Worm (Caenorhabditis elegans): ENCODE data around the gene T26A5.8.

T26A5.8 gene

ce11 chrIII:6421973-6422511 is 40.6 kb downstream of the T26A5.8 start (continued):
- TF ChIP-seq dmd-8 (GFP tag; IDR thresholded peaks at IDR 0.05) (no peak), gei-8 (GFP tag; optimal IDR thresholded peaks at IDR 0.05) (no peak), zfp-3 (GFP tag; conservative IDR thresholded peaks at IDR 0.05) (no peak), hmg-1.1 (GFP tag; IDR thresholded peaks at IDR 0.05) (peak; percentile 60; the same call in 1 of the 2 replicates), hlh-30 (tag; optimal IDR thresholded peaks at IDR 0.05; ENCODE audit: insufficient read depth) (peak; percentile 82), Y105C5A.15 (GFP tag; IDR thresholded peaks at IDR 0.05) (no peak), fos-1 (tag; optimal IDR thresholded peaks at IDR 0.05) (no peak), F26F4.8 (GFP tag; conservative IDR thresholded peaks at IDR 0.05) (no peak), nhr-42 (GFP tag; IDR thresholded peaks at IDR 0.05) (no peak), zfp-2 (tag; optimal IDR thresholded peaks at IDR 0.05) (no peak), rbr-2 (tag; optimal IDR thresholded peaks at IDR 0.05) (no peak), dve-1 (tag; optimal IDR thresholded peaks at IDR 0.05; ENCODE audit: insufficient read depth) (peak; percentile 84), ztf-11 (tag; optimal IDR thresholded peaks at IDR 0.05) (no peak), daf-19 (GFP tag; conservative IDR thresholded peaks at IDR 0.05) (no peak), F49E8.2 (tag; optimal IDR thresholded peaks at IDR 0.05; ENCODE audit: borderline replicate concordance) (no peak), duxl-1 (tag; optimal IDR thresholded peaks at IDR 0.05; ENCODE audit: poor library complexity) (no peak), cey-2 (tag; optimal IDR thresholded peaks at IDR 0.05; ENCODE audit: borderline replicate concordance, insufficient read depth) (peak; percentile 60), ZK337.2 (GFP tag; IDR thresholded peaks at IDR 0.05) (no peak), lin-1 (GFP tag; IDR thresholded peaks at IDR 0.05) (0 out of 2 replicates have a peak, but pooled peaks have one; percentile 15), D1046.2 (GFP tag; IDR thresholded peaks at IDR 0.05) (no peak), unc-39 (tag; optimal IDR thresholded peaks at IDR 0.05) (no peak)

- TF ChIP-seq daf-19 (GFP tag; conservative IDR thresholded peaks at IDR 0.05) (no peak), lin-1 (GFP tag; IDR thresholded peaks at IDR 0.05) (no peak), snpc-4 (tag; optimal IDR thresholded peaks at IDR 0.05) (no peak), nhr-10 (tag; optimal IDR thresholded peaks at IDR 0.05) (peak; percentile 45), ceh-62 (tag; optimal IDR thresholded peaks at IDR 0.05) (no peak), ztf-7 (tag; optimal IDR thresholded peaks at IDR 0.05) (no peak), lin-29 (GFP tag; IDR thresholded peaks at IDR 0.05) (no peak), ceh-32 (tag; optimal IDR thresholded peaks at IDR 0.05; ENCODE audit: poor library complexity) (no peak), aha-1 (tag) (peak; percentile 63), egl-43 (GFP tag; IDR thresholded peaks at IDR 0.05) (no peak), nhr-48 (tag; optimal IDR thresholded peaks at IDR 0.05) (no peak), madf-5 (GFP tag; IDR thresholded peaks at IDR 0.05) (no peak)
Measured at ce11 chrIII:6421473-6421872, 41.2 kb downstream of the T26A5.8 start.

- TF ChIP-seq rbr-2 (tag; optimal IDR thresholded peaks at IDR 0.05), result peak; percentile 84
- TF ChIP-seq aly-2 (tag; optimal IDR thresholded peaks at IDR 0.05), result no peak
- TF ChIP-seq lin-1 (GFP tag; IDR thresholded peaks at IDR 0.05), result peak; percentile 95
- peak; percentile 68 for TF ChIP-seq lin-38 (GFP tag; IDR thresholded peaks at IDR 0.05)
- peak; percentile 54; the same call in 1 of the 2 replicates for TF ChIP-seq nhr-41 (GFP tag; IDR thresholded peaks at IDR 0.05)
- TF ChIP-seq mdt-29 (GFP tag; IDR thresholded peaks at IDR 0.05), result peak; percentile 86
- no peak for TF ChIP-seq ZK546.5 (tag; optimal IDR thresholded peaks at IDR 0.05)
- TF ChIP-seq F26F4.8 (GFP tag; conservative IDR thresholded peaks at IDR 0.05), result no peak
- no peak for TF ChIP-seq ceh-32 (tag; optimal IDR thresholded peaks at IDR 0.05; ENCODE audit: poor library complexity)
- no peak for TF ChIP-seq sdz-12 (GFP tag; optimal IDR thresholded peaks at IDR 0.05)
- TF ChIP-seq ctbp-1 (GFP tag; IDR thresholded peaks at IDR 0.05), result peak; percentile 56; the same call in 1 of the 2 replicates
- TF ChIP-seq ceh-20 (GFP tag; IDR thresholded peaks at IDR 0.05), result peak; percentile 90
- TF ChIP-seq tra-1 (GFP tag; IDR thresholded peaks at IDR 0.05), result peak; percentile 94
- TF ChIP-seq mxl-3 (GFP tag; optimal IDR thresholded peaks at IDR 0.05), result peak; percentile 98
- TF ChIP-seq ceh-44 (GFP tag; IDR thresholded peaks at IDR 0.05), result no peak
- TF ChIP-seq arid-1 (GFP tag; conservative IDR thresholded peaks at IDR 0.05), result peak; percentile 78; the same call in 1 of the 2 replicates
- TF ChIP-seq ceh-62 (tag; optimal IDR thresholded peaks at IDR 0.05), result no peak
- peak; percentile 10 for TF ChIP-seq lin-13 (GFP tag; optimal IDR thresholded peaks at IDR 0.05)
- TF ChIP-seq snpc-4 (tag; optimal IDR thresholded peaks at IDR 0.05), result no peak
- no peak for TF ChIP-seq tag-97 (GFP tag; IDR thresholded peaks at IDR 0.05)
- TF ChIP-seq ZK337.2 (GFP tag; IDR thresholded peaks at IDR 0.05), result 0 out of 2 replicates have a peak, but pooled peaks have one; percentile 39
- TF ChIP-seq nhr-28 (tag; optimal IDR thresholded peaks at IDR 0.05), result peak; percentile 86
- TF ChIP-seq nhr-10 (tag; optimal IDR thresholded peaks at IDR 0.05), result no peak
- TF ChIP-seq daf-12 (tag; optimal IDR thresholded peaks at IDR 0.05), result no peak
- peak; percentile 97 for TF ChIP-seq aha-1 (tag)
Measured at ce11 chrIII:6420995-6421404, 41.7 kb downstream of the T26A5.8 start.
